Worm (Caenorhabditis elegans): ENCODE data around the gene Y43F8B.20.
A peak's percentile ranks its signal among the peaks of the same experiment; 100 is the strongest.

Y43F8B.20 gene

ce11 chrV:19546100-19546499 is 3.5 kb downstream of the Y43F8B.20 start, which contains the start of gene Y43F8B.1:
Y43F8B.1 (minus strand) TSS chrV:19546200.
- TF ChIP-seq zip-4 (GFP tag; optimal IDR thresholded peaks at IDR 0.05) (no peak), F16B12.6 (tag; optimal IDR thresholded peaks at IDR 0.05) (no peak), C34B4.2 (tag; optimal IDR thresholded peaks at IDR 0.05) (no peak), nhr-85 (tag) (no peak), grh-1 (GFP tag; IDR thresholded peaks at IDR 0.05) (no peak), unc-130 (tag; optimal IDR thresholded peaks at IDR 0.05) (no peak), snpc-4 (tag; optimal IDR thresholded peaks at IDR 0.05) (no peak), nhr-77 (tag; optimal IDR thresholded peaks at IDR 0.05) (no peak), fkh-8 (tag; optimal IDR thresholded peaks at IDR 0.05) (no peak), nhr-237 (tag; optimal IDR thresholded peaks at IDR 0.05) (no peak)

DNA sequence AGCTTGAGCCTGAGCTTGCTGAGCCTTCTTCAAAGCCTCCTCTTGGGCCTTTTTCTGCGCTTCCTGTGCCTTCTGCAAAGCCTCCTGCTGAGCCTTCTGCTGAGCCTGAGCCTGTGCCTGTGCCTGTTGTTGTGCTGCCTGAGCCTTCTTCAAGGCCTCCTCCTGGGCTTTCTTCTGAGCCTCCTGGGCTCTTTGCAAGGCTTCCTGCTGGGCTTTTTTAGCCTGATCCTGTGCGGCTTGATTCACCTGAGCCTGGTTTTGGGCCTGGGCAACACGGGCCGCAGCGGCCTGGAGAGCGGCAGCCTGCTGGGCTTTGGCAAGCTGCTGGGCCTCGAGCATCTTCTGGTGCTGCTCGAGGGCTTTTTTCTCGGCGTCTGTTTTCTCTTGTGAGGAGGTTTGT is 4.6 kb downstream of the Y43F8B.20 start:
- TF ChIP-seq elt-2 (tag; optimal IDR thresholded peaks at IDR 0.05) (no peak), pax-3 (tag; optimal IDR thresholded peaks at IDR 0.05) (no peak)

DNA sequence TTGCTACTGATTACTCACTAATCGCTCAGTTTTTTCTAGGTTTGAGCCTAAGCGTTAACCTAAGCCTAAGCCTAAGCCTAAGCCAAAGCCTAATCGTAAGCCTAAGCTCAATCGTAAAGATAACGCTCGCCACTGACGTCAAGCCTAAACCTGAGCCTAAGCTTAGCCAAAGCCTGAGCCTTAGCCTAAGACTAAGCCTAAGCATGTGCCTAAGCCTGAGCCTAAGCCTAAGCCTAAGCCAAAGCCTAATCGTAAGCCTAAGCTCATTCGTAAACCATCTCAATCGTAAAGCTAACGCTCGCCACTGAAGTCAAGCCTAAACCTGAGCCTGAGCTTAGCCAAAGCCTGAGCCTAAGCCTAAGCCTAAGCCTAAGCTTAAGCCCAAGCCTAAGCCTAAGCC is 6.1 kb downstream of the Y43F8B.20 start:
- TF ChIP-seq lsy-2 (tag; optimal IDR thresholded peaks at IDR 0.05) (no peak), lin-14 (GFP tag; optimal IDR thresholded peaks at IDR 0.05) (no peak), sup-37 (GFP tag; optimal IDR thresholded peaks at IDR 0.05) (no peak), lin-39 (tag; optimal IDR thresholded peaks at IDR 0.05) (no peak)

DNA sequence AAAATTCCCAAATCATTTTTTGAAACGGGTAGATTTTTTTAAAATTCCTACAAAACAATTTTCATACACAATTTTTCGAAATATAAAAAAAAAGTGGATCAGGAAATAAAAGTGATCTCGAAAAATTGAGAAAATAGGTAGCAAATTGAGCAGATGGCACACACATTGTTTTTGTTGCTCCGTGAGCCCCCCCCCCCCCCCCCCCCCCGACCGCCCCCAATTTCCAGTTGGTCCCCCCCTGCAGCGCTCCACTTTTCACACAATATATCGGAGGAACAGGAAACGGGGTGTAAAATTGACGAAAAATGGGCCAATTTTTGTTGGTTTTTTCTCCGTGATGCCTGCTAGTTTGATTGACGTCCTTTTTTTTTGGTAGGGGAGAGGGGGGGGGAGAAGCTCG is 8.7 kb downstream of the Y43F8B.20 start:
- TF ChIP-seq lin-14 (GFP tag; optimal IDR thresholded peaks at IDR 0.05) (peak; percentile 77), mef-2 (tag; optimal IDR thresholded peaks at IDR 0.05) (no peak), nhr-19 (GFP tag; conservative IDR thresholded peaks at IDR 0.05) (0 out of 2 replicates have a peak, but pooled peaks have one; percentile 6), isw-1 (GFP tag; IDR thresholded peaks at IDR 0.05) (no peak), ceh-8 (GFP tag; optimal IDR thresholded peaks at IDR 0.05) (peak; percentile 76)

DNA sequence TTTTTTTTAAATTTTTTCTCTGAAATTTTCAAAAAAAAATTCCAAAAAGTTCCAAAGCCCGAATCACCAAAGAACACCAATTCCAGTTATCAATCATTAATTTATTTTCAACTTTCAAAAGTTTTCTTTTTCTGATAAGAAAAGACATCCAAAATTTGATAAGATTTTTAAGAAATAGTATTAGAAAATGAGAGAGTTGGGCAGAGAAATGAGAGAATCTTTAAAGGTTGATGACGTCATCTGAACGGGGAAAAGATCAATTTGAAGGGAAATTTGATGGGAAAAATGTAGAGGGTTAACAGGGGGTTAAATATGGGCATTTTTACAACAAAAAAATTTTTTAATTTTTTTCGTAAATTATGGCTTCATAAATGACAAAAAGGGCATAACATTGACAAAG is 16.1 kb downstream of the Y43F8B.20 start:
- TF ChIP-seq hlh-17 (GFP tag; optimal IDR thresholded peaks at IDR 0.05; ENCODE audit: borderline replicate concordance) (no peak), efl-1 (optimal IDR thresholded peaks at IDR 0.05) (no peak), efl-1 (GFP tag; optimal IDR thresholded peaks at IDR 0.05 in 1 of 2) (peak in 1 of 2 experiments; percentile 47), efl-3 (GFP tag; optimal IDR thresholded peaks at IDR 0.05) (no peak), zag-1 (tag; optimal IDR thresholded peaks at IDR 0.05) (no peak), ceh-63 (GFP tag; optimal IDR thresholded peaks at IDR 0.05) (no peak), elt-2 (tag; optimal IDR thresholded peaks at IDR 0.05) (peak; percentile 92), jun-1 (tag; optimal IDR thresholded peaks at IDR 0.05) (no peak), tlp-1 (tag; optimal IDR thresholded peaks at IDR 0.05) (no peak), nhr-20 (tag; optimal IDR thresholded peaks at IDR 0.05) (peak; percentile 7), skn-1 (tag; optimal IDR thresholded peaks at IDR 0.05) (no peak), lin-15B (tag; optimal IDR thresholded peaks at IDR 0.05) (no peak), ets-5 (GFP tag; IDR thresholded peaks at IDR 0.05) (no peak), lin-39 (tag; optimal IDR thresholded peaks at IDR 0.05) (no peak), egl-13 (tag; optimal IDR thresholded peaks at IDR 0.05) (no peak), mef-2 (tag; optimal IDR thresholded peaks at IDR 0.05) (no peak), lin-14 (GFP tag; optimal IDR thresholded peaks at IDR 0.05) (peak; percentile 38), fkh-4 (tag; optimal IDR thresholded peaks at IDR 0.05; ENCODE audit: borderline replicate concordance) (no peak), snu-23 (GFP tag; optimal IDR thresholded peaks at IDR 0.05) (no peak), ceh-88 (GFP tag; IDR thresholded peaks at IDR 0.05) (no peak), nhr-19 (GFP tag; conservative IDR thresholded peaks at IDR 0.05) (peak; percentile 75), dpl-1 (GFP tag; optimal IDR thresholded peaks at IDR 0.05) (no peak), ztf-11 (tag; optimal IDR thresholded peaks at IDR 0.05) (no peak), nhr-90 (tag; optimal IDR thresholded peaks at IDR 0.05; ENCODE audit: poor library complexity) (no peak), irx-1 (tag; optimal IDR thresholded peaks at IDR 0.05) (no peak), lsy-2 (tag; optimal IDR thresholded peaks at IDR 0.05) (peak in 1 of 2 experiments; percentile 15), ceh-8 (GFP tag; optimal IDR thresholded peaks at IDR 0.05) (no peak), nhr-71 (tag; optimal IDR thresholded peaks at IDR 0.05) (peak; percentile 32), nhr-85 (tag) (peak; percentile 84), alr-1 (tag; optimal IDR thresholded peaks at IDR 0.05; ENCODE audit: borderline replicate concordance) (no peak), tbx-2 (tag; optimal IDR thresholded peaks at IDR 0.05) (no peak), swsn-7 (tag; optimal IDR thresholded peaks at IDR 0.05) (no peak), pqm-1 (tag; optimal IDR thresholded peaks at IDR 0.05) (no peak)

Data from whole organism, L1 larva.